Worm (Caenorhabditis elegans) whole organism, L4/young adult: ENCODE results near the gene msp-57.

Source experiments
- W03F9.2 ChIP-seq: fragments of 150-350 bp; optimal IDR thresholded peaks from 2 replicates; lab custom pipeline; 2014; ENCODE audit warnings: missing biosample characterization, missing genetic modification characterization
- him-1 ChIP-seq: sonication (generic microtip); optimal IDR thresholded peaks from 2 replicates; lab custom pipeline; 2016; ENCODE audit warnings: missing genotype, missing genetic modification reagents, missing genetic modification characterization, missing compliant biosample characterization

ce11 chrIV:5077918-5078317 is 15.5 kb downstream of the msp-57 start:
- TF ChIP-seq him-1 (no peak), W03F9.2 (tag; lab: Kevin White, UChicago) (no peak)
